Fruit fly (Drosophila melanogaster) whole organism, embryonic: ENCODE data around the gene Pk34A.

Source experiments
- CG15479 ChIP-seq: fragments of 200-800 bp; sonication (Bioruptor generic); optimal IDR thresholded peaks from 3 replicates; lab custom pipeline; 2019; ENCODE audit warnings: missing biosample characterization, mild to moderate bottlenecking, missing genetic modification characterization, moderate library complexity
- CG31388 ChIP-seq: fragments of 200-800 bp; sonication (Bioruptor generic); optimal IDR thresholded peaks from 2 replicates; lab custom pipeline; 2016; ENCODE audit warnings: missing biosample characterization, missing genetic modification characterization
- CG6272 ChIP-seq: fragments of 200-800 bp; sonication (Bioruptor generic); IDR thresholded peaks from 2 replicates; pipeline ENCODE4 v1.3.6; 2022; ENCODE audit warnings: missing biosample characterization, missing genetic modification characterization
- CG6765 ChIP-seq: fragments of 200-800 bp; sonication (Bioruptor generic); optimal IDR thresholded peaks from 3 replicates; lab custom pipeline; 2017; ENCODE audit warnings: missing biosample characterization, mild to moderate bottlenecking, missing genetic modification characterization
- HLH3B ChIP-seq: fragments of 200-800 bp; sonication (Bioruptor generic); IDR thresholded peaks from 2 replicates; pipeline ENCODE4 v1.3.6; 2022; ENCODE audit warnings: missing biosample characterization, missing genetic modification characterization
- tup ChIP-seq: fragments of 200-800 bp; sonication (Bioruptor generic); optimal IDR thresholded peaks from 2 replicates; lab custom pipeline; 2016; ENCODE audit warnings: missing biosample characterization, mild to moderate bottlenecking, missing genetic modification characterization, moderate library complexity

dm6 chr2L:13195822-13196221, 37.2 kb downstream of the Pk34A start:
- no peak for TF ChIP-seq tup (GFP tag; lab: Kevin White, UChicago)
- no peak for TF ChIP-seq CG31388
- TF ChIP-seq CG15479 (GFP tag; lab: Kevin White, UChicago): no peak
- no peak for TF ChIP-seq CG6765 (GFP tag; lab: Kevin White, UChicago)
- no peak for TF ChIP-seq CG6272 (GFP tag; lab: Robert Waterston, UW)
- no peak for TF ChIP-seq HLH3B
